Fruit fly (Drosophila melanogaster) whole organism: ENCODE measurements around the gene CG5984.

Source experiments
- CG8478 ChIP-seq: fragments of >200 bp; optimal IDR thresholded peaks from 2 replicates; lab custom pipeline; 2018; ENCODE audit warnings: inconsistent platforms
- Dll ChIP-seq: fragments of >200 bp; optimal IDR thresholded peaks from 2 replicates; lab custom pipeline; 2017
- pan ChIP-seq: fragments of >200 bp; optimal IDR thresholded peaks from 2 replicates; lab custom pipeline; 2017
- psq ChIP-seq: fragments of >200 bp; optimal IDR thresholded peaks from 2 replicates; lab custom pipeline; 2017
- usp ChIP-seq: fragments of >200 bp; optimal IDR thresholded peaks from 2 replicates; lab custom pipeline; 2017; ENCODE audit warnings: missing biosample characterization, missing genetic modification characterization, mixed read lengths

DNA sequence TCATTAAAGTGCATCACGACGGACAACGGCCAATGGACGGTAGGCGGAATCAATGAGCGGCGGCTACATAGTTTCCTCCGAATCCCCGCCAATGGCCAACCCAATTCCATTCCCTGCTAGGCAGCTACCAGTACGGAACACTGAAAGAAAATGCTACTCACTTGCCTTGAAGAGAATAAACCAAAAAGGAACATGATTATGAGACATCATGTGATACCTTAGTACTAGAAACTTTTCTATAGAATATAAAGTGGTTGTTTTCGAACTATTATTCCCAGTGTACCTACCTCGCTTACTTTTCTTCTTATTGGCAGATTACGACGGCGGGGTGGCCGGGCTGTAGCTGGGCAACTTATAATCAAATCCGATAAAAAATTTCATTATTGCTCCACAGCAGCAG is 23.1 kb downstream of the CG5984 start:
- TF ChIP-seq psq (lab: Kevin White, UChicago) = no peak
- TF ChIP-seq CG8478 = no peak
- no peak for TF ChIP-seq Dll (lab: Kevin White, UChicago)
- TF ChIP-seq pan (lab: Kevin White, UChicago) = no peak
- no peak for TF ChIP-seq usp (GFP tag; lab: Kevin White, UChicago)
